Fruit fly (Drosophila melanogaster) whole organism, embryonic: ENCODE data around the gene Liprin-alpha.
A peak's percentile ranks its signal among the peaks of the same experiment; 100 is the strongest.

ENCODE experiments used
- Abd-B ChIP-seq: fragments of 200-800 bp; sonication (Bioruptor generic); optimal IDR thresholded peaks from 2 replicates; lab custom pipeline; 2018; ENCODE audit warnings: missing biosample characterization, mild to moderate bottlenecking, missing genetic modification characterization, moderate library complexity
- Aef1 ChIP-seq: fragments of 200-800 bp; sonication (Bioruptor generic); IDR thresholded peaks from 3 replicates; pipeline ENCODE4 v1.3.6; 2022; ENCODE audit warnings: missing biosample characterization, missing genetic modification characterization
- B-H2 ChIP-seq: fragments of 200-800 bp; sonication (Bioruptor generic); optimal IDR thresholded peaks from 2 replicates; lab custom pipeline; 2018; ENCODE audit warnings: missing biosample characterization, mild to moderate bottlenecking, missing genetic modification characterization
- Bgb ChIP-seq: fragments of 200-800 bp; sonication (Bioruptor generic); IDR thresholded peaks from 2 replicates; pipeline ENCODE4 v1.3.6; 2022; ENCODE audit warnings: missing biosample characterization, missing genetic modification characterization; ENCODE audit not compliant: partially characterized antibody
- Bteb2 ChIP-seq: fragments of 200-800 bp; sonication (Bioruptor generic); optimal IDR thresholded peaks from 2 replicates; lab custom pipeline; 2016; ENCODE audit warnings: missing biosample characterization, missing genetic modification characterization
- CG10462 ChIP-seq: fragments of 200-800 bp; sonication (Bioruptor generic); optimal IDR thresholded peaks from 2 replicates; lab custom pipeline; 2016; ENCODE audit warnings: missing biosample characterization, missing genetic modification characterization
- CG10979 ChIP-seq: fragments of 200-800 bp; sonication (Bioruptor generic); optimal IDR thresholded peaks from 2 replicates; lab custom pipeline; 2018; ENCODE audit warnings: missing biosample characterization, mild to moderate bottlenecking, missing genetic modification characterization, moderate library complexity
- CG11456 ChIP-seq: fragments of 200-800 bp; sonication (Bioruptor generic); IDR thresholded peaks from 3 replicates; pipeline ENCODE4 v1.3.6; 2022; ENCODE audit warnings: missing biosample characterization, missing genetic modification characterization
- CG14667 ChIP-seq: fragments of 200-800 bp; sonication (Bioruptor generic); IDR thresholded peaks from 2 replicates; pipeline ENCODE4 v1.3.6; 2022; ENCODE audit warnings: missing biosample characterization, missing genetic modification characterization
- CG16779 ChIP-seq: fragments of 200-800 bp; sonication (Bioruptor generic); IDR thresholded peaks from 2 replicates; pipeline ENCODE4 v1.3.6; 2022; ENCODE audit warnings: missing biosample characterization, missing genetic modification characterization
- CG17186 ChIP-seq: fragments of 200-800 bp; sonication (Bioruptor generic); optimal IDR thresholded peaks from 3 replicates; lab custom pipeline; 2017; ENCODE audit warnings: missing biosample characterization, missing genetic modification reagents, missing genetic modification characterization
- CG1792 ChIP-seq: fragments of 200-800 bp; sonication (Bioruptor generic); optimal IDR thresholded peaks from 2 replicates; lab custom pipeline; 2016; ENCODE audit warnings: missing biosample characterization, missing genetic modification characterization
- CG32532 ChIP-seq: fragments of 200-800 bp; sonication (Bioruptor generic); IDR thresholded peaks from 2 replicates; pipeline ENCODE4 v1.3.6; 2022; ENCODE audit warnings: missing biosample characterization, missing genetic modification characterization
- CG3281 ChIP-seq: fragments of 200-800 bp; sonication (Bioruptor generic); optimal IDR thresholded peaks from 3 replicates; lab custom pipeline; 2017; ENCODE audit warnings: missing biosample characterization, mild to moderate bottlenecking, missing genetic modification characterization
- CG34422 ChIP-seq: fragments of 200-800 bp; sonication (Bioruptor generic); IDR thresholded peaks from 3 replicates; pipeline ENCODE4 v1.3.6; 2022; ENCODE audit warnings: missing biosample characterization, missing genetic modification characterization
- CG6175 ChIP-seq: fragments of 200-800 bp; sonication (Bioruptor generic); IDR thresholded peaks from 3 replicates; pipeline ENCODE4 v1.3.6; 2022; ENCODE audit warnings: missing biosample characterization, missing genetic modification characterization
- CG6854 ChIP-seq: fragments of 200-800 bp; sonication (Bioruptor generic); optimal IDR thresholded peaks from 3 replicates; lab custom pipeline; 2017; ENCODE audit warnings: missing biosample characterization, mild to moderate bottlenecking, missing genetic modification characterization
- CG7839 ChIP-seq: fragments of 200-800 bp; sonication (Bioruptor generic); optimal IDR thresholded peaks from 3 replicates; lab custom pipeline; 2018; ENCODE audit warnings: missing biosample characterization, mild to moderate bottlenecking, missing genetic modification characterization, moderate library complexity
- CG7928 ChIP-seq: fragments of 200-800 bp; sonication (Bioruptor generic); optimal IDR thresholded peaks from 2 replicates; lab custom pipeline; 2017; ENCODE audit warnings: missing biosample characterization, mild to moderate bottlenecking, missing genetic modification characterization
- CG8388 ChIP-seq: fragments of 200-800 bp; sonication (Bioruptor generic); optimal IDR thresholded peaks from 2 replicates; lab custom pipeline; 2019; ENCODE audit warnings: missing biosample characterization, mild to moderate bottlenecking, missing genetic modification characterization, moderate library complexity
- CG9876 ChIP-seq: fragments of 200-800 bp; sonication (Bioruptor generic); optimal IDR thresholded peaks from 2 replicates; lab custom pipeline; 2016; ENCODE audit warnings: missing biosample characterization, missing genetic modification characterization
- D ChIP-seq, 2 experiments: fragments of 200-800 bp in 1 of 2; fragments of >200 bp in 1 of 2; sonication (Bioruptor generic) in 1 of 2; optimal IDR thresholded peaks; 2 replicates in 1 of 2; 3 replicates in 1 of 2; lab custom pipeline; 2017; ENCODE audit warnings: mild to moderate bottlenecking in 1 of 2, missing biosample characterization in 1 of 2, missing genetic modification characterization in 1 of 2, missing genetic modification reagents in 1 of 2
- Dip3 ChIP-seq: fragments of 200-800 bp; sonication (Bioruptor generic); optimal IDR thresholded peaks from 3 replicates; lab custom pipeline; 2016; ENCODE audit warnings: missing biosample characterization, missing genetic modification characterization
- Ets97D ChIP-seq: fragments of 200-800 bp; sonication (Bioruptor generic); optimal IDR thresholded peaks from 3 replicates; lab custom pipeline; 2016; ENCODE audit warnings: missing biosample characterization, missing genetic modification characterization
- Med ChIP-seq: fragments of 200-800 bp; sonication (Bioruptor generic); peaks from one replicate; lab custom pipeline; 2016; ENCODE audit warnings: missing biosample characterization, missing genetic modification characterization, mild to moderate bottlenecking, inconsistent platforms, moderate library complexity
- Pdp1 ChIP-seq, 2 experiments: fragments of 200-800 bp; sonication (Bioruptor generic); optimal IDR thresholded peaks; 3 replicates each; lab custom pipeline; 2016; ENCODE audit warnings: missing biosample characterization in 2 of 2, missing genetic modification characterization in 2 of 2, mild to moderate bottlenecking in 1 of 2, moderate library complexity in 1 of 2
- Sry-δ ChIP-seq: fragments of 200-800 bp; sonication (Bioruptor generic); optimal IDR thresholded peaks from 2 replicates; lab custom pipeline; 2016; ENCODE audit warnings: missing biosample characterization, missing genetic modification characterization
- Stat92E ChIP-seq, 3 experiments: fragments of >200 bp in 2 of 3; fragments of 200-800 bp in 1 of 3; sonication (Bioruptor generic) in 1 of 3; optimal IDR thresholded peaks; 2 replicates each; lab custom pipeline; 2017 to 2019; ENCODE audit warnings: missing biosample characterization in 3 of 3, missing genetic modification characterization in 3 of 3, mild to moderate bottlenecking in 1 of 3, moderate library complexity in 1 of 3
- Taf1 ChIP-seq: fragments of 200-800 bp; sonication (Bioruptor generic); IDR thresholded peaks from 2 replicates; pipeline ENCODE4 v1.3.6; 2022; ENCODE audit warnings: missing biosample characterization, missing genetic modification characterization
- YL-1 ChIP-seq: fragments of 200-800 bp; sonication (Bioruptor generic); optimal IDR thresholded peaks from 3 replicates; lab custom pipeline; 2017; ENCODE audit warnings: missing biosample characterization, mild to moderate bottlenecking, missing genetic modification characterization
- al ChIP-seq: fragments of 200-800 bp; sonication (Bioruptor generic); IDR thresholded peaks from 2 replicates; pipeline ENCODE4 v1.3.6; 2022; ENCODE audit warnings: missing biosample characterization, missing genetic modification characterization
- ash1 ChIP-seq: fragments of 200-800 bp; sonication (Bioruptor generic); optimal IDR thresholded peaks from 2 replicates; lab custom pipeline; 2018; ENCODE audit warnings: missing biosample characterization, mild to moderate bottlenecking, missing genetic modification characterization
- ato ChIP-seq: fragments of 200-800 bp; sonication (Bioruptor generic); IDR thresholded peaks from 2 replicates; pipeline ENCODE4 v1.3.6; 2022; ENCODE audit warnings: missing biosample characterization, missing genetic modification characterization; ENCODE audit not compliant: partially characterized antibody
- btn ChIP-seq: fragments of 200-800 bp; sonication (Bioruptor generic); optimal IDR thresholded peaks from 2 replicates; lab custom pipeline; 2016; ENCODE audit warnings: missing biosample characterization, missing genetic modification characterization
- cg ChIP-seq: fragments of 200-800 bp; sonication (Bioruptor generic); optimal IDR thresholded peaks from 3 replicates; lab custom pipeline; 2019; ENCODE audit warnings: missing biosample characterization, mild to moderate bottlenecking, missing genetic modification characterization, moderate library complexity
- croc ChIP-seq: fragments of 200-800 bp; sonication (Bioruptor generic); conservative IDR thresholded peaks from 3 replicates; pipeline ENCODE4 v1.3.6; 2022; ENCODE audit warnings: missing biosample characterization, missing genetic modification characterization
- ftz-f1 ChIP-seq: fragments of 200-800 bp; sonication (Bioruptor generic); optimal IDR thresholded peaks from 2 replicates; lab custom pipeline; 2016; ENCODE audit warnings: missing biosample characterization, missing genetic modification characterization
- gcm ChIP-seq: fragments of 200-800 bp; sonication (Bioruptor generic); optimal IDR thresholded peaks from 2 replicates; lab custom pipeline; 2019; ENCODE audit warnings: missing biosample characterization, mild to moderate bottlenecking, missing genetic modification characterization, moderate library complexity
- grau ChIP-seq: fragments of 200-800 bp; optimal IDR thresholded peaks from 3 replicates; lab custom pipeline; 2019; ENCODE audit warnings: missing biosample characterization, mild to moderate bottlenecking, missing genetic modification characterization, moderate library complexity
- jigr1 ChIP-seq: fragments of 200-800 bp; sonication (Bioruptor generic); IDR thresholded peaks from 3 replicates; pipeline ENCODE4 v1.3.6; 2022; ENCODE audit warnings: missing biosample characterization, missing genetic modification characterization
- lbe ChIP-seq: fragments of 200-800 bp; sonication (Bioruptor generic); optimal IDR thresholded peaks from 2 replicates; lab custom pipeline; 2016; ENCODE audit warnings: missing biosample characterization, mild to moderate bottlenecking, missing genetic modification characterization
- nerfin-2 ChIP-seq: fragments of 200-800 bp; sonication (Bioruptor generic); IDR thresholded peaks from 2 replicates; pipeline ENCODE4 v1.3.6; 2022; ENCODE audit warnings: missing biosample characterization, missing genetic modification characterization; ENCODE audit not compliant: partially characterized antibody
- pita ChIP-seq: fragments of 200-800 bp; sonication (Bioruptor generic); optimal IDR thresholded peaks from 2 replicates; lab custom pipeline; 2017; ENCODE audit warnings: missing biosample characterization, mild to moderate bottlenecking, missing genetic modification characterization
- rib ChIP-seq: fragments of 200-800 bp; sonication (Bioruptor generic); IDR thresholded peaks from 2 replicates; pipeline ENCODE4 v1.3.6; 2022; ENCODE audit warnings: missing biosample characterization, missing genetic modification characterization
- wor ChIP-seq: fragments of 200-800 bp; sonication (Bioruptor generic); IDR thresholded peaks from 2 replicates; pipeline ENCODE4 v1.3.6; 2022; ENCODE audit warnings: missing biosample characterization, missing genetic modification characterization
- zf30C ChIP-seq: fragments of 200-800 bp; sonication (Bioruptor generic); optimal IDR thresholded peaks from 3 replicates; lab custom pipeline; 2018; ENCODE audit warnings: missing biosample characterization, mild to moderate bottlenecking, missing genetic modification characterization

The Liprin-alpha gene

dm6 chr2L:6723750-6724503 lies at the start of gene Liprin-alpha (continued):
- peak; percentile 86 for TF ChIP-seq YL-1 (GFP tag; lab: Kevin White, UChicago)
- no peak for TF ChIP-seq btn (GFP tag; lab: Kevin White, UChicago)
- TF ChIP-seq Pdp1 (GFP tag; optimal IDR thresholded peaks at IDR 0.05; lab: Kevin White, UChicago) = peak in 1 of 2 experiments; percentile 37
- TF ChIP-seq ato (GFP tag; lab: Robert Waterston, UW) = 0 out of 2 replicates have a peak, but pooled peaks have one; percentile 19
- TF ChIP-seq rib (GFP tag; lab: Robert Waterston, UW) = 0 out of 2 replicates have a peak, but pooled peaks have one; percentile 33
- no peak for TF ChIP-seq CG1792 (GFP tag; lab: Kevin White, UChicago)
- TF ChIP-seq D (optimal IDR thresholded peaks at IDR 0.05; lab: Kevin White, UChicago) = peak; percentile 84
- TF ChIP-seq D (GFP tag; optimal IDR thresholded peaks at IDR 0.05; lab: Kevin White, UChicago) = no peak
- no peak for TF ChIP-seq CG11456
- peak; percentile 96 for TF ChIP-seq CG6175 (GFP tag; lab: Robert Waterston, UW)
- peak; percentile 99 for TF ChIP-seq cg (GFP tag; lab: Kevin White, UChicago)
- peak; percentile 79 for TF ChIP-seq Med (GFP tag; lab: Kevin White, UChicago)
- TF ChIP-seq CG10979 (tag; lab: Kevin White, UChicago) = peak; percentile 20
- TF ChIP-seq Stat92E (GFP tag; optimal IDR thresholded peaks at IDR 0.05; lab: Kevin White, UChicago) = peak in 1 of 3 experiments; percentile 73
- TF ChIP-seq croc (GFP tag; lab: Robert Waterston, UW) = no peak
- no peak for TF ChIP-seq Abd-B (GFP tag; lab: Kevin White, UChicago)
- TF ChIP-seq gcm (GFP tag; lab: Kevin White, UChicago) = no peak
- no peak for TF ChIP-seq ash1 (GFP tag; lab: Kevin White, UChicago)
- TF ChIP-seq Ets97D (GFP tag; lab: Kevin White, UChicago) = peak; percentile 8
- TF ChIP-seq CG7928 (GFP tag; lab: Kevin White, UChicago) = peak; percentile 86
- TF ChIP-seq CG32532 (GFP tag; lab: Robert Waterston, UW) = no peak
- TF ChIP-seq CG34422 = peak; percentile 72; the same call in 2 of the 3 replicates
- TF ChIP-seq, all 482 proteins: peak for 39

dm6 chr2L:6676535-6676934 lies 47.2 kb upstream of the Liprin-alpha start, which contains the start of gene cort:
Gene cort, minus strand, starts transcription at chr2L:6676635.
- TF ChIP-seq grau = peak; percentile 26
- no peak for TF ChIP-seq CG7839
- TF ChIP-seq CG3281 = no peak

- TF ChIP-seq Dip3 (GFP tag; lab: Kevin White, UChicago) (no peak), CG14667 (GFP tag; lab: Robert Waterston, UW) (no peak), Aef1 (GFP tag; lab: Robert Waterston, UW) (no peak), CG17186 (GFP tag; lab: Kevin White, UChicago) (peak; percentile 48), Bteb2 (no peak), CG8388 (GFP tag; lab: Kevin White, UChicago) (no peak), pita (GFP tag; lab: Kevin White, UChicago) (no peak), al (GFP tag; lab: Robert Waterston, UW) (no peak), CG10462 (no peak), B-H2 (GFP tag; lab: Kevin White, UChicago) (no peak), nerfin-2 (GFP tag; lab: Robert Waterston, UW) (0 out of 2 replicates have a peak, but pooled peaks have one; percentile 36), zf30C (GFP tag; lab: Kevin White, UChicago) (no peak), jigr1 (GFP tag; lab: Robert Waterston, UW) (no peak), CG9876 (GFP tag; lab: Kevin White, UChicago) (no peak), Pdp1 (GFP tag; optimal IDR thresholded peaks at IDR 0.05; lab: Kevin White, UChicago) (no peak), Sry-δ (GFP tag; lab: Kevin White, UChicago) (peak; percentile 84), CG6854 (GFP tag; lab: Kevin White, UChicago) (no peak), wor (GFP tag; lab: Robert Waterston, UW) (no peak), lbe (no peak), Bgb (GFP tag; lab: Robert Waterston, UW) (peak; percentile 83), ftz-f1 (GFP tag; lab: Kevin White, UChicago) (no peak), CG16779 (no peak), Taf1 (GFP tag; lab: Robert Waterston, UW) (no peak)
Measured at dm6 chr2L:6677453-6677852, 46.2 kb upstream of the Liprin-alpha start, which contains the start of gene Nse1. Gene Nse1, minus strand, starts transcription at chr2L:6677625.
